Worm (Caenorhabditis elegans) whole organism, midembryonic: ENCODE measurements around the gene F21E9.2.
"Not testable (repeated sequence)": the region's sequence is repeated elsewhere in the genome, so short reads cannot be mapped to it uniquely, and the experiment has no call there.

ENCODE experiments used
- T22C8.4 ChIP-seq: fragments of 200-800 bp; sonication (Bioruptor generic); IDR thresholded peaks from 2 replicates; pipeline ENCODE4 v1.3.6; 2022; ENCODE audit warnings: missing genetic modification characterization, missing compliant biosample characterization
- cog-1 ChIP-seq: sonication (generic microtip); optimal IDR thresholded peaks from 2 replicates; lab custom pipeline; 2016; ENCODE audit warnings: missing genetic modification characterization, missing compliant biosample characterization
- flt-1 ChIP-seq: fragments of 200-800 bp; sonication (Bioruptor generic); IDR thresholded peaks from 2 replicates; pipeline ENCODE4 v1.3.6; 2022; ENCODE audit warnings: missing genetic modification characterization, missing compliant biosample characterization
- klf-2 ChIP-seq: fragments of 200-800 bp; sonication (Bioruptor generic); conservative IDR thresholded peaks from 2 replicates; pipeline ENCODE4 v1.3.6; 2022; ENCODE audit warnings: missing genetic modification reagents, missing genetic modification characterization, missing compliant biosample characterization
- med-1 ChIP-seq: sonication (generic microtip); optimal IDR thresholded peaks from 2 replicates; lab custom pipeline; 2017; ENCODE audit warnings: missing genetic modification characterization, mild to moderate bottlenecking, missing compliant biosample characterization, antibody characterized with exemption, missing genetic modification reagents; ENCODE audit not compliant: insufficient read depth
- ref-1 ChIP-seq: fragments of 200-800 bp; sonication (Bioruptor generic); conservative IDR thresholded peaks from 2 replicates; pipeline ENCODE4 v1.3.6; 2022; ENCODE audit warnings: missing genetic modification reagents, missing genetic modification characterization, missing compliant biosample characterization
- ztf-23 ChIP-seq: fragments of 200-800 bp; sonication (Bioruptor generic); IDR thresholded peaks from 2 replicates; pipeline ENCODE4 v1.3.6; 2022; ENCODE audit warnings: missing genetic modification reagents, missing genetic modification characterization, missing compliant biosample characterization
- ztf-29 ChIP-seq: fragments of 200-800 bp; sonication (Bioruptor generic); IDR thresholded peaks from 2 replicates; pipeline ENCODE4 v1.3.6; 2022; ENCODE audit warnings: missing genetic modification reagents, missing genetic modification characterization, missing compliant biosample characterization

ce11 chrX:1375071-1375470, 45.3 kb upstream of the F21E9.2 start:
- TF ChIP-seq T22C8.4 (0 out of 2 replicates have a peak, but pooled peaks have one; percentile 29), klf-2 (GFP tag; lab: Robert Waterston, UW) (0 out of 2 replicates have a peak, but pooled peaks have one; percentile 26), flt-1 (GFP tag; lab: Robert Waterston, UW) (peak; percentile 98), ref-1 (GFP tag; lab: Robert Waterston, UW) (peak; percentile 75), ztf-23 (GFP tag; lab: Robert Waterston, UW) (0 out of 2 replicates have a peak, but pooled peaks have one; percentile 51)
- TF ChIP-seq ztf-29 (GFP tag; lab: Robert Waterston, UW); med-1 (GFP tag; lab: Kevin White, UChicago); cog-1 (tag; lab: Kevin White, UChicago): not testable (repeated sequence)
